Fruit fly (Drosophila melanogaster): ENCODE results near the gene CG14569.

dm6 chr3L:21700945-21701344 lies 30.4 kb downstream of the CG14569 start:
- no peak for TF ChIP-seq CG8478 (optimal IDR thresholded peaks at IDR 0.05)
- TF ChIP-seq CTCF (optimal IDR thresholded peaks at IDR 0.05): no peak

Data from S2 (cell line).